Fruit fly (Drosophila melanogaster) whole organism, embryonic: Measurements from ENCODE around the gene Orp8.

Source experiments
- Atf3 ChIP-seq: fragments of 200-800 bp; sonication (Bioruptor generic); optimal IDR thresholded peaks from 3 replicates; lab custom pipeline; 2016; ENCODE audit warnings: missing biosample characterization, missing genetic modification characterization
- Bteb2 ChIP-seq: fragments of 200-800 bp; sonication (Bioruptor generic); optimal IDR thresholded peaks from 2 replicates; lab custom pipeline; 2016; ENCODE audit warnings: missing biosample characterization, missing genetic modification characterization
- CG10959 ChIP-seq: fragments of 200-800 bp; sonication (Bioruptor generic); IDR thresholded peaks from 2 replicates; pipeline ENCODE4 v1.3.6; 2022; ENCODE audit warnings: missing biosample characterization, missing genetic modification characterization
- CG12219 ChIP-seq: fragments of 200-800 bp; sonication (Bioruptor generic); optimal IDR thresholded peaks from 3 replicates; lab custom pipeline; 2018; ENCODE audit warnings: missing biosample characterization, mild to moderate bottlenecking, missing genetic modification characterization
- CG12299 ChIP-seq: fragments of 200-800 bp; sonication (Bioruptor generic); optimal IDR thresholded peaks from 2 replicates; lab custom pipeline; 2018; ENCODE audit warnings: missing biosample characterization, mild to moderate bottlenecking, missing genetic modification characterization
- CG12744 ChIP-seq: fragments of 200-800 bp; sonication (Bioruptor generic); optimal IDR thresholded peaks from 2 replicates; lab custom pipeline; 2016; ENCODE audit warnings: missing biosample characterization, missing genetic modification characterization
- CG14441 ChIP-seq: fragments of 200-800 bp; sonication (Bioruptor generic); IDR thresholded peaks from 2 replicates; pipeline ENCODE4 v1.3.6; 2022; ENCODE audit warnings: missing biosample characterization, missing genetic modification characterization
- CG15479 ChIP-seq: fragments of 200-800 bp; sonication (Bioruptor generic); optimal IDR thresholded peaks from 3 replicates; lab custom pipeline; 2019; ENCODE audit warnings: missing biosample characterization, mild to moderate bottlenecking, missing genetic modification characterization, moderate library complexity
- CG15696 ChIP-seq: fragments of 200-800 bp; sonication (Bioruptor generic); optimal IDR thresholded peaks from 2 replicates; lab custom pipeline; 2019; ENCODE audit warnings: missing biosample characterization, mild to moderate bottlenecking, missing genetic modification characterization, moderate library complexity
- CG1603 ChIP-seq: fragments of 200-800 bp; sonication (Bioruptor generic); optimal IDR thresholded peaks from 2 replicates; lab custom pipeline; 2019; ENCODE audit warnings: missing biosample characterization, mild to moderate bottlenecking, missing genetic modification characterization, moderate library complexity
- CG1647 ChIP-seq: fragments of 200-800 bp; sonication (Bioruptor generic); optimal IDR thresholded peaks from 3 replicates; lab custom pipeline; 2016; ENCODE audit warnings: missing biosample characterization, missing genetic modification characterization
- CG18599 ChIP-seq: fragments of 200-800 bp; sonication (Bioruptor generic); optimal IDR thresholded peaks from 3 replicates; lab custom pipeline; 2017; ENCODE audit warnings: missing biosample characterization, missing genetic modification characterization, mild to moderate bottlenecking, moderate library complexity, missing genetic modification reagents
- CG2120 ChIP-seq: fragments of 200-800 bp; sonication (Bioruptor generic); optimal IDR thresholded peaks from 3 replicates; lab custom pipeline; 2016; ENCODE audit warnings: missing biosample characterization, missing genetic modification characterization
- CG3163 ChIP-seq: fragments of 200-800 bp; sonication (Bioruptor generic); optimal IDR thresholded peaks from 3 replicates; lab custom pipeline; 2016; ENCODE audit warnings: missing biosample characterization, missing genetic modification characterization
- CG34422 ChIP-seq: fragments of 200-800 bp; sonication (Bioruptor generic); IDR thresholded peaks from 3 replicates; pipeline ENCODE4 v1.3.6; 2022; ENCODE audit warnings: missing biosample characterization, missing genetic modification characterization
- CG6254 ChIP-seq: fragments of 200-800 bp; sonication (Bioruptor generic); optimal IDR thresholded peaks from 3 replicates; lab custom pipeline; 2017; ENCODE audit warnings: mild to moderate bottlenecking, missing biosample characterization, missing genetic modification reagents, missing genetic modification characterization
- CG7556 ChIP-seq: fragments of 200-800 bp; sonication (Bioruptor generic); optimal IDR thresholded peaks from 2 replicates; lab custom pipeline; 2017; ENCODE audit warnings: missing biosample characterization, mild to moderate bottlenecking, missing genetic modification characterization
- CG7786 ChIP-seq: fragments of 200-800 bp; sonication (Bioruptor generic); optimal IDR thresholded peaks from 2 replicates; lab custom pipeline; 2016; ENCODE audit warnings: missing biosample characterization, missing genetic modification characterization
- CG8281 ChIP-seq: fragments of 200-800 bp; sonication (Bioruptor generic); optimal IDR thresholded peaks from 2 replicates; lab custom pipeline; 2018; ENCODE audit warnings: missing biosample characterization, mild to moderate bottlenecking, missing genetic modification characterization, moderate library complexity
- CG8290 ChIP-seq, 3 experiments: fragments of 200-800 bp; sonication (Bioruptor generic); optimal IDR thresholded peaks; 2 replicates each; lab custom pipeline; 2016 to 2019; ENCODE audit warnings: missing biosample characterization in 3 of 3, missing genetic modification characterization in 3 of 3, mild to moderate bottlenecking in 2 of 3, moderate library complexity in 1 of 3
- CG8924 ChIP-seq: fragments of 200-800 bp; optimal IDR thresholded peaks from 3 replicates; lab custom pipeline; 2019; ENCODE audit warnings: missing biosample characterization, mild to moderate bottlenecking, missing genetic modification characterization, moderate library complexity
- CG9727 ChIP-seq: fragments of 200-800 bp; sonication (Bioruptor generic); optimal IDR thresholded peaks from 3 replicates; lab custom pipeline; 2017; ENCODE audit warnings: missing biosample characterization, mild to moderate bottlenecking, missing genetic modification characterization
- E2f1 ChIP-seq: fragments of 200-800 bp; sonication (Bioruptor generic); IDR thresholded peaks from 2 replicates; pipeline ENCODE4 v1.3.6; 2022; ENCODE audit warnings: missing biosample characterization, missing genetic modification characterization
- HHEX ChIP-seq: fragments of 200-800 bp; sonication (Bioruptor generic); optimal IDR thresholded peaks from 3 replicates; lab custom pipeline; 2017; ENCODE audit warnings: missing biosample characterization, mild to moderate bottlenecking, missing genetic modification characterization, missing genetic modification reagents
- Hand ChIP-seq: fragments of 200-800 bp; sonication (Bioruptor generic); optimal IDR thresholded peaks from 2 replicates; lab custom pipeline; 2017; ENCODE audit warnings: mild to moderate bottlenecking, missing biosample characterization, missing genetic modification reagents, missing genetic modification characterization
- Kr ChIP-seq: fragments of 200-800 bp; sonication (Bioruptor generic); optimal IDR thresholded peaks from 2 replicates; lab custom pipeline; 2017; ENCODE audit warnings: missing biosample characterization, mild to moderate bottlenecking, missing genetic modification characterization
- Mrtf ChIP-seq: fragments of 200-800 bp; sonication (Bioruptor generic); IDR thresholded peaks from 3 replicates; pipeline ENCODE4 v1.3.6; 2022; ENCODE audit warnings: missing biosample characterization, missing genetic modification characterization
- NC2β ChIP-seq: fragments of 200-800 bp; sonication (Bioruptor generic); optimal IDR thresholded peaks from 2 replicates; lab custom pipeline; 2016; ENCODE audit warnings: missing biosample characterization, missing genetic modification characterization
- Scr ChIP-seq: fragments of 200-800 bp; sonication (Bioruptor generic); IDR thresholded peaks from 2 replicates; pipeline ENCODE4 v1.3.6; 2022; ENCODE audit warnings: missing biosample characterization, missing genetic modification characterization; ENCODE audit not compliant: partially characterized antibody
- TFAM ChIP-seq: fragments of 200-800 bp; sonication (Bioruptor generic); optimal IDR thresholded peaks from 2 replicates; lab custom pipeline; 2017; ENCODE audit warnings: missing biosample characterization, missing genetic modification characterization, inconsistent platforms
- Tbp ChIP-seq: fragments of >200 bp; optimal IDR thresholded peaks from 2 replicates; lab custom pipeline; 2018; ENCODE audit warnings: missing biosample characterization, missing genetic modification characterization
- Trl ChIP-seq, 3 experiments: fragments of >200 bp in 2 of 3; fragments of 200-800 bp in 1 of 3; sonication (Bioruptor generic) in 1 of 3; optimal IDR thresholded peaks; 2 replicates in 1 of 3; 3 replicates in 2 of 3; lab custom pipeline; 2016 to 2017; ENCODE audit warnings: missing biosample characterization in 1 of 3, missing genetic modification characterization in 1 of 3
- al ChIP-seq: fragments of 200-800 bp; sonication (Bioruptor generic); IDR thresholded peaks from 2 replicates; pipeline ENCODE4 v1.3.6; 2022; ENCODE audit warnings: missing biosample characterization, missing genetic modification characterization
- br ChIP-seq: fragments of >200 bp; optimal IDR thresholded peaks from 2 replicates; lab custom pipeline; 2017
- cad ChIP-seq: fragments of >200 bp; optimal IDR thresholded peaks from 2 replicates; lab custom pipeline; 2017; ENCODE audit warnings: missing biosample characterization, missing genetic modification characterization
- croc ChIP-seq: fragments of 200-800 bp; sonication (Bioruptor generic); conservative IDR thresholded peaks from 3 replicates; pipeline ENCODE4 v1.3.6; 2022; ENCODE audit warnings: missing biosample characterization, missing genetic modification characterization
- fd102C ChIP-seq: fragments of 200-800 bp; sonication (Bioruptor generic); optimal IDR thresholded peaks from 2 replicates; lab custom pipeline; 2018; ENCODE audit warnings: missing biosample characterization, mild to moderate bottlenecking, missing genetic modification characterization, moderate library complexity
- gcm2 ChIP-seq: fragments of 200-800 bp; sonication (Bioruptor generic); optimal IDR thresholded peaks from 2 replicates; lab custom pipeline; 2016; ENCODE audit warnings: missing biosample characterization, missing genetic modification characterization
- gsb-n ChIP-seq: fragments of 200-800 bp; sonication (Bioruptor generic); optimal IDR thresholded peaks from 3 replicates; lab custom pipeline; 2018; ENCODE audit warnings: missing biosample characterization, mild to moderate bottlenecking, missing genetic modification characterization
- hb ChIP-seq: fragments of 200-800 bp; sonication (Bioruptor generic); IDR thresholded peaks from 3 replicates; pipeline ENCODE4 v1.3.6; 2022; ENCODE audit warnings: missing biosample characterization, missing genetic modification characterization; ENCODE audit not compliant: partially characterized antibody
- lab ChIP-seq: fragments of 200-800 bp; sonication (Bioruptor generic); optimal IDR thresholded peaks from 3 replicates; lab custom pipeline; 2017; ENCODE audit warnings: missing biosample characterization, missing genetic modification characterization, mild to moderate bottlenecking, moderate library complexity, missing genetic modification reagents
- lov ChIP-seq, 2 experiments: fragments of 200-800 bp in 1 of 2; fragments of >200 bp in 1 of 2; sonication (Bioruptor generic) in 1 of 2; IDR thresholded peaks in 1 of 2; optimal IDR thresholded peaks in 1 of 2; 2 replicates in 1 of 2; 3 replicates in 1 of 2; pipeline versions ENCODE4 v1.3.6 to Lab custom; 2017 to 2022; ENCODE audit warnings: missing biosample characterization in 1 of 2, missing genetic modification characterization in 1 of 2
- odd ChIP-seq: fragments of 200-800 bp; sonication (Bioruptor generic); optimal IDR thresholded peaks from 2 replicates; lab custom pipeline; 2017; ENCODE audit warnings: missing biosample characterization, mild to moderate bottlenecking, missing genetic modification characterization
- org-1 ChIP-seq: fragments of 200-800 bp; sonication (Bioruptor generic); optimal IDR thresholded peaks from 2 replicates; lab custom pipeline; 2017; ENCODE audit warnings: missing biosample characterization, missing genetic modification characterization
- pan ChIP-seq, 4 experiments: fragments of >200 bp in 3 of 4; fragments of 200-800 bp in 1 of 4; sonication (Bioruptor generic) in 1 of 4; optimal IDR thresholded peaks in 3 of 4; IDR thresholded peaks in 1 of 4; 2 replicates each; pipeline versions ENCODE4 v1.3.6 to Lab custom; 2017 to 2022; ENCODE audit warnings: missing biosample characterization in 2 of 4, missing genetic modification characterization in 2 of 4, mixed read lengths in 1 of 4
- ssp ChIP-seq: fragments of 200-800 bp; sonication (Bioruptor generic); IDR thresholded peaks from 2 replicates; pipeline ENCODE4 v1.3.6; 2022; ENCODE audit warnings: missing biosample characterization, missing genetic modification characterization
- vfl ChIP-seq: fragments of 200-800 bp; sonication (Bioruptor generic); optimal IDR thresholded peaks from 2 replicates; lab custom pipeline; 2016; ENCODE audit warnings: missing biosample characterization, missing genetic modification characterization
- zen ChIP-seq: fragments of 200-800 bp; sonication (Bioruptor generic); optimal IDR thresholded peaks from 3 replicates; lab custom pipeline; 2018; ENCODE audit warnings: missing biosample characterization, mild to moderate bottlenecking, missing genetic modification characterization, moderate library complexity
- zf30C ChIP-seq: fragments of 200-800 bp; sonication (Bioruptor generic); optimal IDR thresholded peaks from 3 replicates; lab custom pipeline; 2018; ENCODE audit warnings: missing biosample characterization, mild to moderate bottlenecking, missing genetic modification characterization

The Orp8 gene

dm6 chr3R:20276012-20276411, 33.1 kb upstream of the Orp8 start (continued):
- no peak for TF ChIP-seq Trl (optimal IDR thresholded peaks at IDR 0.05; lab: Kevin White, UChicago)
- peak; percentile 65 for TF ChIP-seq Trl (GFP tag; optimal IDR thresholded peaks at IDR 0.05; lab: Kevin White, UChicago)
- TF ChIP-seq cad (GFP tag; lab: Kevin White, UChicago): no peak
- no peak for TF ChIP-seq ssp
- peak; percentile 50 for TF ChIP-seq CG8924 (tag; lab: Kevin White, UChicago)
- no peak for TF ChIP-seq gcm2 (GFP tag; lab: Kevin White, UChicago)
- TF ChIP-seq CG12219 (GFP tag; lab: Kevin White, UChicago): no peak
- peak; percentile 44 for TF ChIP-seq org-1 (GFP tag; lab: Kevin White, UChicago)
- no peak for TF ChIP-seq al (GFP tag; lab: Robert Waterston, UW)
- no peak for TF ChIP-seq Atf3 (GFP tag; lab: Kevin White, UChicago)
- no peak for TF ChIP-seq Scr
- no peak for TF ChIP-seq hb (GFP tag; lab: Robert Waterston, UW)
- TF ChIP-seq CG6254 (GFP tag; lab: Kevin White, UChicago): peak; percentile 14
- peak; percentile 43 for TF ChIP-seq zen
- TF ChIP-seq CG18599 (GFP tag; lab: Kevin White, UChicago): peak; percentile 44
- TF ChIP-seq CG7556 (GFP tag; lab: Kevin White, UChicago): peak; percentile 29
- no peak for TF ChIP-seq Tbp (GFP tag; lab: Kevin White, UChicago)
- no peak for TF ChIP-seq CG1647
- no peak for TF ChIP-seq Mrtf (GFP tag; lab: Robert Waterston, UW)
- TF ChIP-seq CG15696 (tag; lab: Kevin White, UChicago): peak; percentile 89
- TF ChIP-seq CG10959 (GFP tag; lab: Robert Waterston, UW): 0 out of 2 replicates have a peak, but pooled peaks have one; percentile 24
- TF ChIP-seq CG8281 (tag; lab: Kevin White, UChicago): no peak
- no peak for TF ChIP-seq CG14441
- no peak for TF ChIP-seq CG8290 (GFP tag; optimal IDR thresholded peaks at IDR 0.05; lab: Kevin White, UChicago)
- peak in 1 of 2 experiments; percentile 63 for TF ChIP-seq CG8290 (tag; optimal IDR thresholded peaks at IDR 0.05; lab: Kevin White, UChicago)
- TF ChIP-seq HHEX: no peak
- no peak for TF ChIP-seq vfl (GFP tag; lab: Kevin White, UChicago)
- no peak for TF ChIP-seq CG7786 (GFP tag; lab: Kevin White, UChicago)
- TF ChIP-seq br (lab: Kevin White, UChicago): no peak
- TF ChIP-seq CG2120 (GFP tag; lab: Kevin White, UChicago): no peak
- TF ChIP-seq croc: no peak
- peak; percentile 46 for TF ChIP-seq NC2β
- peak; percentile 93 for TF ChIP-seq fd102C (GFP tag; lab: Kevin White, UChicago)
- TF ChIP-seq CG34422 (GFP tag; lab: Robert Waterston, UW): no peak
- TF ChIP-seq CG9727: peak; percentile 78
- TF ChIP-seq gsb-n (tag; lab: Kevin White, UChicago): peak; percentile 41
- TF ChIP-seq Kr: peak; percentile 93
- TF ChIP-seq TFAM (GFP tag; lab: Kevin White, UChicago): peak; percentile 7
- no peak for TF ChIP-seq Hand (GFP tag; lab: Kevin White, UChicago)
- no peak for TF ChIP-seq Bteb2
- no peak for TF ChIP-seq E2f1 (GFP tag; lab: Robert Waterston, UW)
- TF ChIP-seq CG1603: peak; percentile 5
- no peak for TF ChIP-seq lov (optimal IDR thresholded peaks at IDR 0.05; lab: Kevin White, UChicago)
- TF ChIP-seq lov (GFP tag; IDR thresholded peaks at IDR 0.05; lab: Robert Waterston, UW): peak; percentile 44; the same call in 1 of the 3 replicates
- no peak for TF ChIP-seq zf30C (GFP tag; lab: Kevin White, UChicago)
- peak; percentile 31 for TF ChIP-seq CG15479 (GFP tag; lab: Kevin White, UChicago)
- peak; percentile 1 for TF ChIP-seq CG12744
- TF ChIP-seq lab (GFP tag; lab: Kevin White, UChicago): peak; percentile 38
- TF ChIP-seq CG12299 (tag; lab: Kevin White, UChicago): peak; percentile 7
- TF ChIP-seq odd (GFP tag; lab: Kevin White, UChicago): peak; percentile 52
- TF ChIP-seq pan (optimal IDR thresholded peaks at IDR 0.05; lab: Kevin White, UChicago): no peak
- TF ChIP-seq pan (GFP tag; optimal IDR thresholded peaks at IDR 0.05 in 1 of 2, IDR thresholded peaks at IDR 0.05 in 1 of 2): peak in 1 of 2 experiments; percentile 23
- no peak for TF ChIP-seq CG3163 (GFP tag; lab: Kevin White, UChicago)
